Worm (Caenorhabditis elegans) whole organism, L1 larva: ENCODE data around the gene tbck-1.

ENCODE experiments used
- dpl-1 ChIP-seq, 3 experiments: fragments of 150-350 bp in 2 of 3; sonication (generic microtip) in 1 of 3; optimal IDR thresholded peaks; 2 replicates each; lab custom pipeline; 2014 to 2017; ENCODE audit warnings: missing biosample characterization in 3 of 3, missing genetic modification characterization in 3 of 3, missing genetic modification reagents in 3 of 3
- fkh-8 ChIP-seq: sonication (generic microtip); optimal IDR thresholded peaks from 2 replicates; lab custom pipeline; 2016; ENCODE audit warnings: mild to moderate bottlenecking, missing genetic modification characterization, missing compliant biosample characterization
- lin-13 ChIP-seq: fragments of 150-350 bp; optimal IDR thresholded peaks from 2 replicates; lab custom pipeline; 2014; ENCODE audit warnings: missing biosample characterization, missing genetic modification reagents, missing genetic modification characterization
- lsy-2 ChIP-seq, 2 experiments: fragments of 150-350 bp; optimal IDR thresholded peaks; 2 replicates each; lab custom pipeline; 2014; ENCODE audit warnings: missing biosample characterization in 2 of 2, missing genetic modification characterization in 2 of 2
- mef-2 ChIP-seq: fragments of 150-350 bp; optimal IDR thresholded peaks from 2 replicates; lab custom pipeline; 2014; ENCODE audit warnings: missing biosample characterization, missing genetic modification characterization
- nhr-12 ChIP-seq: sonication (generic microtip); optimal IDR thresholded peaks from 2 replicates; lab custom pipeline; 2017; ENCODE audit warnings: missing biosample characterization, missing genetic modification characterization
- sox-4 ChIP-seq: sonication (generic microtip); optimal IDR thresholded peaks from 2 replicates; lab custom pipeline; 2016; ENCODE audit warnings: missing genetic modification characterization, missing compliant biosample characterization

ce11 chrII:4869793-4870343 is 41.5 kb downstream of the tbck-1 start:
- TF ChIP-seq lsy-2 (tag; optimal IDR thresholded peaks at IDR 0.05; lab: Kevin White, UChicago) (no peak), lin-13 (GFP tag; lab: Kevin White, UChicago) (no peak), mef-2 (tag; lab: Kevin White, UChicago) (no peak), nhr-12 (tag; lab: Kevin White, UChicago) (no peak), fkh-8 (no peak), dpl-1 (GFP tag; optimal IDR thresholded peaks at IDR 0.05; lab: Kevin White, UChicago) (no peak), sox-4 (tag; lab: Kevin White, UChicago) (no peak)
